Worm (Caenorhabditis elegans): ENCODE measurements around the gene cyb-1.
A peak's percentile ranks its signal among the peaks of the same experiment; 100 is the strongest.

The cyb-1 gene

ce11 chrIV:10784085-10784484, 49.1 kb downstream of the cyb-1 start:
- TF ChIP-seq sdc-2 (tag; optimal IDR thresholded peaks at IDR 0.05) (no peak), elt-2 (tag; optimal IDR thresholded peaks at IDR 0.05) (peak; percentile 84)

ce11 chrIV:10786731-10787130, 51.7 kb downstream of the cyb-1 start, which contains the start of gene srd-7:
Gene srd-7 (minus strand): TSS chrIV:10786831.
- no peak for TF ChIP-seq madf-2 (tag; optimal IDR thresholded peaks at IDR 0.05)
- TF ChIP-seq Y22D7AL.16 (tag; optimal IDR thresholded peaks at IDR 0.05), result no peak
- no peak for TF ChIP-seq gmeb-2 (tag; optimal IDR thresholded peaks at IDR 0.05)
- no peak for TF ChIP-seq unc-55 (GFP tag; optimal IDR thresholded peaks at IDR 0.05)
- TF ChIP-seq elt-2 (tag; optimal IDR thresholded peaks at IDR 0.05), result no peak
- TF ChIP-seq ceh-14 (tag; optimal IDR thresholded peaks at IDR 0.05), result no peak
- no peak for TF ChIP-seq elt-4 (tag; optimal IDR thresholded peaks at IDR 0.05)
- TF ChIP-seq ceh-19 (GFP tag; optimal IDR thresholded peaks at IDR 0.05), result no peak
- TF ChIP-seq sdc-2 (tag; optimal IDR thresholded peaks at IDR 0.05), result no peak
- no peak for TF ChIP-seq ceh-31 (tag; optimal IDR thresholded peaks at IDR 0.05)
- TF ChIP-seq K02D7.2 (tag; optimal IDR thresholded peaks at IDR 0.05), result no peak
- TF ChIP-seq ahr-1 (tag; optimal IDR thresholded peaks at IDR 0.05), result no peak
- TF ChIP-seq ceh-22 (tag; optimal IDR thresholded peaks at IDR 0.05), result no peak
- no peak for TF ChIP-seq ceh-6 (GFP tag; optimal IDR thresholded peaks at IDR 0.05)
- no peak for TF ChIP-seq rnt-1 (tag; optimal IDR thresholded peaks at IDR 0.05)
- no peak for TF ChIP-seq ceh-34 (tag; optimal IDR thresholded peaks at IDR 0.05)
- no peak for TF ChIP-seq T23F11.4 (GFP tag; optimal IDR thresholded peaks at IDR 0.05)
- no peak for TF ChIP-seq fkh-6 (tag; optimal IDR thresholded peaks at IDR 0.05)
- no peak for TF ChIP-seq ttx-3 (tag; optimal IDR thresholded peaks at IDR 0.05)
- no peak for TF ChIP-seq fkh-10 (GFP tag; optimal IDR thresholded peaks at IDR 0.05)
